Fruit fly (Drosophila melanogaster) Kc167 (cell line): ENCODE data around the gene CG6738.

Source experiments
- Myc ChIP-seq: fragments of >200 bp; optimal IDR thresholded peaks from 2 replicates; lab custom pipeline; 2017; ENCODE audit warnings: missing external identifiers
- Sin3A ChIP-seq: fragments of >200 bp; optimal IDR thresholded peaks from 2 replicates; lab custom pipeline; 2018; ENCODE audit warnings: missing external identifiers
- h ChIP-seq: fragments of >200 bp; optimal IDR thresholded peaks from 3 replicates; lab custom pipeline; 2018; ENCODE audit warnings: missing external identifiers
- psq ChIP-seq: fragments of >200 bp; optimal IDR thresholded peaks from 2 replicates; lab custom pipeline; 2017; ENCODE audit warnings: missing external identifiers

- TF ChIP-seq Sin3A (lab: Kevin White, UChicago) (no peak), Myc (lab: Kevin White, UChicago) (no peak), psq (lab: Kevin White, UChicago) (no peak), h (lab: Kevin White, UChicago) (no peak)
Observed at dm6 chr3R:23074480-23074879, 24.9 kb upstream of the CG6738 start.
